Worm (Caenorhabditis elegans) whole organism, L2 larva: ENCODE results near the gene ger-1.

Experiments
- aly-2 ChIP-seq: fragments of 150-350 bp; optimal IDR thresholded peaks from 2 replicates; lab custom pipeline; 2014; ENCODE audit warnings: missing biosample characterization, missing genetic modification characterization
- nhr-23 ChIP-seq: fragments of 150-350 bp; optimal IDR thresholded peaks from 2 replicates; lab custom pipeline; 2014; ENCODE audit warnings: missing biosample characterization, missing genetic modification reagents, missing genetic modification characterization
- peb-1 ChIP-seq: fragments of 150-350 bp; optimal IDR thresholded peaks from 2 replicates; lab custom pipeline; 2014; ENCODE audit warnings: missing biosample characterization, missing genetic modification characterization
- skn-1 ChIP-seq: sonication (generic microtip); optimal IDR thresholded peaks from 2 replicates; lab custom pipeline; 2017; ENCODE audit warnings: missing biosample characterization, missing genetic modification characterization
- unc-62 ChIP-seq: fragments of 150-350 bp; optimal IDR thresholded peaks from 2 replicates; lab custom pipeline; 2014; ENCODE audit warnings: missing biosample characterization, missing genetic modification reagents, missing genetic modification characterization
- ztf-11 ChIP-seq: sonication (generic microtip); optimal IDR thresholded peaks from 2 replicates; lab custom pipeline; 2017; ENCODE audit warnings: missing biosample characterization, missing genetic modification characterization

ce11 chrIII:7020500-7020899 is 46.8 kb downstream of the ger-1 start, which contains the start of gene col-8:
- TF ChIP-seq skn-1 (tag; lab: Kevin White, UChicago) (no peak), ztf-11 (no peak), unc-62 (GFP tag; lab: Kevin White, UChicago) (no peak), aly-2 (no peak), nhr-23 (tag; lab: Kevin White, UChicago) (no peak), peb-1 (tag; lab: Kevin White, UChicago) (no peak)
